Worm (Caenorhabditis elegans) whole organism, midembryonic: Measurements from ENCODE around the gene C40A11.6.

Experiments
- cog-1 ChIP-seq: sonication (generic microtip); optimal IDR thresholded peaks from 2 replicates; lab custom pipeline; 2016; ENCODE audit warnings: missing genetic modification characterization, missing compliant biosample characterization
- flt-1 ChIP-seq: fragments of 200-800 bp; sonication (Bioruptor generic); IDR thresholded peaks from 2 replicates; pipeline ENCODE4 v1.3.6; 2022; ENCODE audit warnings: missing genetic modification characterization, missing compliant biosample characterization
- med-1 ChIP-seq: sonication (generic microtip); optimal IDR thresholded peaks from 2 replicates; lab custom pipeline; 2017; ENCODE audit warnings: missing genetic modification characterization, mild to moderate bottlenecking, missing compliant biosample characterization, antibody characterized with exemption, missing genetic modification reagents; ENCODE audit not compliant: insufficient read depth
- ztf-23 ChIP-seq: fragments of 200-800 bp; sonication (Bioruptor generic); IDR thresholded peaks from 2 replicates; pipeline ENCODE4 v1.3.6; 2022; ENCODE audit warnings: missing genetic modification reagents, missing genetic modification characterization, missing compliant biosample characterization

ce11 chrII:2177735-2178134, 32.3 kb upstream of the C40A11.6 start:
- TF ChIP-seq flt-1 (GFP tag; lab: Robert Waterston, UW): no peak
- TF ChIP-seq ztf-23: no peak
- TF ChIP-seq cog-1: no peak
- TF ChIP-seq med-1 (GFP tag; lab: Kevin White, UChicago): no peak
